Worm (Caenorhabditis elegans): ENCODE results near the gene F21C10.18.

ce11 chrV:9108219-9108618, at the start of gene F21C10.18:
- TF ChIP-seq klf-2 (GFP tag; conservative IDR thresholded peaks at IDR 0.05) (no peak), T22C8.4 (GFP tag; IDR thresholded peaks at IDR 0.05) (no peak), tab-1 (GFP tag; IDR thresholded peaks at IDR 0.05) (no peak), flt-1 (GFP tag; IDR thresholded peaks at IDR 0.05) (no peak), ref-1 (GFP tag; conservative IDR thresholded peaks at IDR 0.05) (no peak), ztf-29 (GFP tag; IDR thresholded peaks at IDR 0.05) (no peak), cog-1 (tag; optimal IDR thresholded peaks at IDR 0.05) (no peak), med-1 (GFP tag; optimal IDR thresholded peaks at IDR 0.05; ENCODE audit: insufficient read depth) (no peak)
